Fruit fly (Drosophila melanogaster) whole organism, embryonic: Measurements from ENCODE around the gene LanB1.

ENCODE experiments used
- Atf6 ChIP-seq: fragments of 200-800 bp; sonication (Bioruptor generic); IDR thresholded peaks from 2 replicates; pipeline ENCODE4 v1.3.6; 2022; ENCODE audit warnings: missing biosample characterization, missing genetic modification characterization
- CG11456 ChIP-seq: fragments of 200-800 bp; sonication (Bioruptor generic); IDR thresholded peaks from 3 replicates; pipeline ENCODE4 v1.3.6; 2022; ENCODE audit warnings: missing biosample characterization, missing genetic modification characterization
- CG12744 ChIP-seq: fragments of 200-800 bp; sonication (Bioruptor generic); optimal IDR thresholded peaks from 2 replicates; lab custom pipeline; 2016; ENCODE audit warnings: missing biosample characterization, missing genetic modification characterization
- CG1529 ChIP-seq: fragments of 200-800 bp; sonication (Bioruptor generic); optimal IDR thresholded peaks from 3 replicates; lab custom pipeline; 2018; ENCODE audit warnings: missing biosample characterization, missing genetic modification characterization
- CG17829 ChIP-seq: fragments of 200-800 bp; optimal IDR thresholded peaks from 2 replicates; lab custom pipeline; 2019; ENCODE audit warnings: missing biosample characterization, mild to moderate bottlenecking, missing genetic modification characterization, moderate library complexity
- CG1792 ChIP-seq: fragments of 200-800 bp; sonication (Bioruptor generic); optimal IDR thresholded peaks from 2 replicates; lab custom pipeline; 2016; ENCODE audit warnings: missing biosample characterization, missing genetic modification characterization
- CG18619 ChIP-seq: fragments of 200-800 bp; sonication (Bioruptor generic); optimal IDR thresholded peaks from 3 replicates; lab custom pipeline; 2017; ENCODE audit warnings: missing biosample characterization, mild to moderate bottlenecking, missing genetic modification characterization
- CG2129 ChIP-seq: fragments of 200-800 bp; sonication (Bioruptor generic); IDR thresholded peaks from 2 replicates; pipeline ENCODE4 v1.3.6; 2022; ENCODE audit warnings: missing biosample characterization, missing genetic modification characterization; ENCODE audit not compliant: partially characterized antibody
- CG2712 ChIP-seq: fragments of 200-800 bp; optimal IDR thresholded peaks from 3 replicates; lab custom pipeline; 2019; ENCODE audit warnings: missing biosample characterization, mild to moderate bottlenecking, missing genetic modification characterization, moderate library complexity
- CG2875 ChIP-seq: fragments of 200-800 bp; sonication (Bioruptor generic); optimal IDR thresholded peaks from 2 replicates; lab custom pipeline; 2017; ENCODE audit warnings: missing biosample characterization, mild to moderate bottlenecking, missing genetic modification characterization, missing genetic modification reagents
- CG31224 ChIP-seq: fragments of 200-800 bp; sonication (Bioruptor generic); IDR thresholded peaks from 2 replicates; pipeline ENCODE4 v1.3.6; 2022; ENCODE audit warnings: missing biosample characterization, missing genetic modification characterization
- CG33557 ChIP-seq: fragments of 200-800 bp; sonication (Bioruptor generic); optimal IDR thresholded peaks from 2 replicates; lab custom pipeline; 2019; ENCODE audit warnings: missing biosample characterization, mild to moderate bottlenecking, missing genetic modification characterization, moderate library complexity
- CG3838 ChIP-seq: fragments of 200-800 bp; sonication (Bioruptor generic); optimal IDR thresholded peaks from 3 replicates; lab custom pipeline; 2016; ENCODE audit warnings: missing biosample characterization, missing genetic modification characterization
- CG7786 ChIP-seq: fragments of 200-800 bp; sonication (Bioruptor generic); optimal IDR thresholded peaks from 2 replicates; lab custom pipeline; 2016; ENCODE audit warnings: missing biosample characterization, missing genetic modification characterization
- CG8089 ChIP-seq: fragments of 200-800 bp; sonication (Bioruptor generic); optimal IDR thresholded peaks from 3 replicates; lab custom pipeline; 2016; ENCODE audit warnings: missing biosample characterization, missing genetic modification characterization
- CG8359 ChIP-seq: fragments of 200-800 bp; sonication (Bioruptor generic); optimal IDR thresholded peaks from 2 replicates; lab custom pipeline; 2017; ENCODE audit warnings: missing biosample characterization, mild to moderate bottlenecking, missing genetic modification characterization, borderline replicate concordance
- Elba2 ChIP-seq: fragments of 200-800 bp; sonication (Bioruptor generic); optimal IDR thresholded peaks from 3 replicates; lab custom pipeline; 2016; ENCODE audit warnings: missing biosample characterization, missing genetic modification characterization
- Ets97D ChIP-seq: fragments of 200-800 bp; sonication (Bioruptor generic); optimal IDR thresholded peaks from 3 replicates; lab custom pipeline; 2016; ENCODE audit warnings: missing biosample characterization, missing genetic modification characterization
- Gug ChIP-seq: fragments of 200-800 bp; sonication (Bioruptor generic); IDR thresholded peaks from 4 replicates; pipeline ENCODE4 v1.3.6; 2022; ENCODE audit warnings: missing biosample characterization, missing genetic modification characterization
- H2.0 ChIP-seq: fragments of 200-800 bp; sonication (Bioruptor generic); IDR thresholded peaks from 2 replicates; pipeline ENCODE4 v1.3.6; 2022; ENCODE audit warnings: missing biosample characterization, missing genetic modification characterization
- Hmr ChIP-seq: fragments of 200-800 bp; sonication (Bioruptor generic); optimal IDR thresholded peaks from 3 replicates; lab custom pipeline; 2017; ENCODE audit warnings: mild to moderate bottlenecking, missing biosample characterization, missing genetic modification reagents, missing genetic modification characterization
- Hr39 ChIP-seq: fragments of >200 bp; optimal IDR thresholded peaks from 2 replicates; lab custom pipeline; 2017
- Mrtf ChIP-seq: fragments of 200-800 bp; sonication (Bioruptor generic); IDR thresholded peaks from 3 replicates; pipeline ENCODE4 v1.3.6; 2022; ENCODE audit warnings: missing biosample characterization, missing genetic modification characterization
- Oaz ChIP-seq: fragments of 200-800 bp; sonication (Bioruptor generic); IDR thresholded peaks from 2 replicates; pipeline ENCODE4 v1.3.6; 2022; ENCODE audit warnings: missing biosample characterization, missing genetic modification characterization
- Sox102F ChIP-seq: fragments of 200-800 bp; sonication (Bioruptor generic); optimal IDR thresholded peaks from 2 replicates; lab custom pipeline; 2018; ENCODE audit warnings: missing biosample characterization, mild to moderate bottlenecking, missing genetic modification characterization, moderate library complexity
- Sry-δ ChIP-seq: fragments of 200-800 bp; sonication (Bioruptor generic); optimal IDR thresholded peaks from 2 replicates; lab custom pipeline; 2016; ENCODE audit warnings: missing biosample characterization, missing genetic modification characterization
- corto ChIP-seq: fragments of 200-800 bp; sonication (Bioruptor generic); optimal IDR thresholded peaks from 2 replicates; lab custom pipeline; 2016; ENCODE audit warnings: missing biosample characterization, mild to moderate bottlenecking, missing genetic modification characterization, moderate library complexity
- da ChIP-seq: fragments of 200-800 bp; sonication (Bioruptor generic); optimal IDR thresholded peaks from 2 replicates; lab custom pipeline; 2016; ENCODE audit warnings: missing biosample characterization, missing genetic modification characterization
- fd96Cb ChIP-seq: fragments of 200-800 bp; sonication (Bioruptor generic); optimal IDR thresholded peaks from 2 replicates; lab custom pipeline; 2018; ENCODE audit warnings: missing biosample characterization, mild to moderate bottlenecking, missing genetic modification characterization, moderate library complexity
- gcm2 ChIP-seq: fragments of 200-800 bp; sonication (Bioruptor generic); optimal IDR thresholded peaks from 2 replicates; lab custom pipeline; 2016; ENCODE audit warnings: missing biosample characterization, missing genetic modification characterization
- grn ChIP-seq: fragments of 200-800 bp; sonication (Bioruptor generic); optimal IDR thresholded peaks from 3 replicates; lab custom pipeline; 2017; ENCODE audit warnings: missing biosample characterization, missing genetic modification characterization
- gsb ChIP-seq: fragments of 200-800 bp; sonication (Bioruptor generic); IDR thresholded peaks from 2 replicates; pipeline ENCODE4 v1.3.6; 2022; ENCODE audit warnings: missing biosample characterization, missing genetic modification characterization
- gsb-n ChIP-seq: fragments of 200-800 bp; sonication (Bioruptor generic); optimal IDR thresholded peaks from 3 replicates; lab custom pipeline; 2018; ENCODE audit warnings: missing biosample characterization, mild to moderate bottlenecking, missing genetic modification characterization
- kah ChIP-seq: fragments of 200-800 bp; sonication (Bioruptor generic); optimal IDR thresholded peaks from 2 replicates; lab custom pipeline; 2018; ENCODE audit warnings: missing biosample characterization, mild to moderate bottlenecking, missing genetic modification characterization
- luna ChIP-seq: fragments of 200-800 bp; sonication (Bioruptor generic); optimal IDR thresholded peaks from 2 replicates; lab custom pipeline; 2016; ENCODE audit warnings: missing biosample characterization, missing genetic modification characterization
- nmo ChIP-seq: fragments of 200-800 bp; sonication (Bioruptor generic); optimal IDR thresholded peaks from 2 replicates; lab custom pipeline; 2018; ENCODE audit warnings: missing biosample characterization, mild to moderate bottlenecking, missing genetic modification characterization, moderate library complexity
- odd ChIP-seq: fragments of 200-800 bp; sonication (Bioruptor generic); optimal IDR thresholded peaks from 2 replicates; lab custom pipeline; 2017; ENCODE audit warnings: missing biosample characterization, mild to moderate bottlenecking, missing genetic modification characterization
- pum ChIP-seq: fragments of 200-800 bp; sonication (Bioruptor generic); optimal IDR thresholded peaks from 2 replicates; lab custom pipeline; 2016; ENCODE audit warnings: missing biosample characterization, missing genetic modification characterization
- pzg ChIP-seq: fragments of 200-800 bp; sonication (Bioruptor generic); optimal IDR thresholded peaks from 3 replicates; lab custom pipeline; 2018; ENCODE audit warnings: missing biosample characterization, mild to moderate bottlenecking, missing genetic modification characterization, moderate library complexity
- seq ChIP-seq: fragments of 200-800 bp; sonication (Bioruptor generic); IDR thresholded peaks from 2 replicates; pipeline ENCODE4 v1.3.6; 2022; ENCODE audit warnings: missing biosample characterization, missing genetic modification characterization
- slp2 ChIP-seq: fragments of 200-800 bp; sonication (Bioruptor generic); optimal IDR thresholded peaks from 2 replicates; lab custom pipeline; 2016; ENCODE audit warnings: missing biosample characterization, missing genetic modification characterization
- tap ChIP-seq: fragments of 200-800 bp; optimal IDR thresholded peaks from 3 replicates; lab custom pipeline; 2019; ENCODE audit warnings: missing biosample characterization, mild to moderate bottlenecking, missing genetic modification characterization, moderate library complexity
- tll ChIP-seq, 2 experiments: fragments of 200-800 bp in 1 of 2; fragments of >200 bp in 1 of 2; sonication (Bioruptor generic) in 1 of 2; optimal IDR thresholded peaks; 2 replicates each; lab custom pipeline; 2017 to 2019; ENCODE audit warnings: missing biosample characterization in 2 of 2, missing genetic modification characterization in 2 of 2, mild to moderate bottlenecking in 1 of 2, moderate library complexity in 1 of 2
- tna ChIP-seq: fragments of 200-800 bp; sonication (Bioruptor generic); IDR thresholded peaks from 2 replicates; pipeline ENCODE4 v1.3.6; 2022; ENCODE audit warnings: missing biosample characterization, missing genetic modification characterization; ENCODE audit not compliant: partially characterized antibody
- tx ChIP-seq: fragments of 200-800 bp; sonication (Bioruptor generic); optimal IDR thresholded peaks from 2 replicates; lab custom pipeline; 2016; ENCODE audit warnings: missing biosample characterization, missing genetic modification characterization
- unc-4 ChIP-seq: fragments of 200-800 bp; sonication (Bioruptor generic); IDR thresholded peaks from 2 replicates; pipeline ENCODE4 v1.3.6; 2022; ENCODE audit warnings: missing biosample characterization, missing genetic modification characterization; ENCODE audit not compliant: partially characterized antibody
- vnd ChIP-seq: fragments of 200-800 bp; sonication (Bioruptor generic); IDR thresholded peaks from 3 replicates; pipeline ENCODE4 v1.3.6; 2022; ENCODE audit warnings: missing biosample characterization, missing genetic modification characterization; ENCODE audit not compliant: partially characterized antibody
- vvl ChIP-seq: fragments of 200-800 bp; sonication (Bioruptor generic); IDR thresholded peaks from 2 replicates; pipeline ENCODE4 v1.3.6; 2022; ENCODE audit warnings: missing biosample characterization, missing genetic modification characterization

Gene LanB1

DNA sequence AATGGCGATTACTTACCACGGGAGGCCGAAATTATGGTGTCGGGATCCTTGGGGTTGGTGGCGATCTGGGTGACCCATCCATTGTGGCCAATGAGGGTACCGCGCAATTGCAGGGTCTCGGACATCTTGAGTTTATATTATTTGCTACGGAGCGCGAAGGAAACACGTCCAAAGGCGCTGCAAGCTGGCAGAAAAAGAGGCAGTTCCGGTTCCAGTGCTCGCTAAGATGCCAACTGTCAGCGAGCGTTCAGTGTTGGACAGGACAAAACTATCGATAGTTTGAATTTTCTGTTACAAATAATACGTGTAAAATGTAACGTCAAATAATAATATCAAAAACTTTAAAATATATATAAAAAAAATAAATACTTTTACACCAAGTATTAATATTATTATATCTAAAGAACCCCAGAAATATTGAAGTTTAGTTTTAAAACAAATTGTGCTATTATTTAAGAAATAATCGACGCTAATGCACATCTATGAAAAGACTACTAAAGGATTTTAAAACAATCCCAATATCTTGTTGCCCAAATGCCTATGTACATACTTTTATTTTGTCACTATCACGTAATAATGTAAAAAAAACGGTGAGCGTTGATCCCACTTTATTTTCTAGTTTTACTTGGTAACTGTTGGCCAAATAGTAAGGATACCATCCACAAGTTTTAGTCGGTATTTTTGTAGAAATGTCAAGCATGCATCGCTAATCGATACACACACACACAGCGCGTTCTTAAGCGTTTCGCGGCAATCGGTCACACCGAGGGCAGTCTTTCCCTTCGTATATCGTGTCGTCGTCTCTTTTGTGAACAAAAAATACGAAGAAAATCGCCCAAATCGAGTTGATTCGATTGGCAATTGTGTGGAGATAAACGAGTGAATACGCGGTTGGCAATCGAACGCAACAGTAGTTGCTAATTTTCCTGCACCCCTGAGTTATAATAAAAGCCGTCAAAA is 16.1 kb downstream of the LanB1 start, which contains the start of the genes Rack1 and mts (continued):
- TF ChIP-seq CG8359 (GFP tag; lab: Kevin White, UChicago) (peak; percentile 74), tll (GFP tag; optimal IDR thresholded peaks at IDR 0.05; lab: Kevin White, UChicago) (no peak), CG11456 (GFP tag; lab: Robert Waterston, UW) (peak; percentile 92), nmo (GFP tag; lab: Kevin White, UChicago) (peak; percentile 56), CG31224 (GFP tag; lab: Robert Waterston, UW) (peak; percentile 63), H2.0 (GFP tag; lab: Robert Waterston, UW) (peak; percentile 83), vvl (GFP tag; lab: Robert Waterston, UW) (peak; percentile 91), Oaz (GFP tag; lab: Robert Waterston, UW) (peak; percentile 34; the same call in 1 of the 2 replicates), gsb-n (tag; lab: Kevin White, UChicago) (peak; percentile 73), gsb (GFP tag; lab: Robert Waterston, UW) (peak; percentile 67), gcm2 (peak; percentile 55), Atf6 (GFP tag; lab: Robert Waterston, UW) (peak; percentile 74), Elba2 (GFP tag; lab: Kevin White, UChicago) (no peak), Sry-δ (GFP tag; lab: Kevin White, UChicago) (peak; percentile 34), tx (no peak), seq (peak; percentile 72), slp2 (GFP tag; lab: Kevin White, UChicago) (peak; percentile 28), grn (GFP tag; lab: Kevin White, UChicago) (peak; percentile 29), Gug (GFP tag; lab: Robert Waterston, UW) (peak; percentile 63), CG3838 (GFP tag; lab: Kevin White, UChicago) (peak; percentile 48), fd96Cb (tag; lab: Kevin White, UChicago) (peak; percentile 34), CG18619 (GFP tag; lab: Kevin White, UChicago) (peak; percentile 89), vnd (GFP tag; lab: Robert Waterston, UW) (no peak), pzg (peak; percentile 82), tap (tag; lab: Kevin White, UChicago) (peak; percentile 76), kah (GFP tag; lab: Kevin White, UChicago) (peak; percentile 83), CG2129 (GFP tag; lab: Robert Waterston, UW) (no peak), CG17829 (tag; lab: Kevin White, UChicago) (peak; percentile 72), CG1529 (GFP tag; lab: Kevin White, UChicago) (peak; percentile 60), CG8089 (GFP tag; lab: Kevin White, UChicago) (peak; percentile 69), CG7786 (GFP tag; lab: Kevin White, UChicago) (peak; percentile 75), CG2712 (tag; lab: Kevin White, UChicago) (peak; percentile 71), CG12744 (GFP tag; lab: Kevin White, UChicago) (peak; percentile 48), unc-4 (GFP tag; lab: Robert Waterston, UW) (peak; percentile 53), luna (GFP tag; lab: Kevin White, UChicago) (peak; percentile 42), da (GFP tag; lab: Kevin White, UChicago) (no peak), corto (GFP tag; lab: Kevin White, UChicago) (peak; percentile 37), pum (GFP tag; lab: Kevin White, UChicago) (peak; percentile 63), CG2875 (GFP tag; lab: Kevin White, UChicago) (peak; percentile 79), Mrtf (GFP tag; lab: Robert Waterston, UW) (peak; percentile 16; the same call in 1 of the 3 replicates), Hmr (GFP tag; lab: Kevin White, UChicago) (peak; percentile 94), Ets97D (GFP tag; lab: Kevin White, UChicago) (peak; percentile 99), Sox102F (GFP tag; lab: Kevin White, UChicago) (peak; percentile 56), odd (GFP tag; lab: Kevin White, UChicago) (peak; percentile 86), CG1792 (GFP tag; lab: Kevin White, UChicago) (peak; percentile 59), CG33557 (GFP tag; lab: Kevin White, UChicago) (peak; percentile 62), Hr39 (lab: Kevin White, UChicago) (no peak), tna (GFP tag; lab: Robert Waterston, UW) (0 out of 2 replicates have a peak, but pooled peaks have one; percentile 18)
